Fruit fly (Drosophila melanogaster) whole organism, embryonic: ENCODE results near the gene Sytbeta.

Experiments
- Bdp1 ChIP-seq: fragments of 200-800 bp; sonication (Bioruptor generic); optimal IDR thresholded peaks from 3 replicates; lab custom pipeline; 2016; ENCODE audit warnings: missing biosample characterization, missing genetic modification characterization
- CG10543 ChIP-seq: fragments of 200-800 bp; sonication (Bioruptor generic); optimal IDR thresholded peaks from 3 replicates; lab custom pipeline; 2017; ENCODE audit warnings: missing biosample characterization, mild to moderate bottlenecking, missing genetic modification characterization, moderate library complexity
- CG10654 ChIP-seq: fragments of 200-800 bp; sonication (Bioruptor generic); optimal IDR thresholded peaks from 2 replicates; lab custom pipeline; 2016; ENCODE audit warnings: missing biosample characterization, missing genetic modification characterization
- CG11560 ChIP-seq: fragments of 200-800 bp; sonication (Bioruptor generic); IDR thresholded peaks from 3 replicates; pipeline ENCODE4 v1.3.6; 2022; ENCODE audit warnings: missing biosample characterization, missing genetic modification characterization
- CG11723 ChIP-seq: fragments of 200-800 bp; sonication (Bioruptor generic); optimal IDR thresholded peaks from 2 replicates; lab custom pipeline; 2017; ENCODE audit warnings: missing biosample characterization, mild to moderate bottlenecking, missing genetic modification characterization
- CG12391 ChIP-seq: fragments of 200-800 bp; sonication (Bioruptor generic); optimal IDR thresholded peaks from 3 replicates; lab custom pipeline; 2018; ENCODE audit warnings: missing biosample characterization, mild to moderate bottlenecking, missing genetic modification characterization, moderate library complexity
- CG13296 ChIP-seq: fragments of 200-800 bp; sonication (Bioruptor generic); optimal IDR thresholded peaks from 3 replicates; lab custom pipeline; 2018; ENCODE audit warnings: missing biosample characterization, mild to moderate bottlenecking, missing genetic modification characterization
- CG15011 ChIP-seq: fragments of 200-800 bp; sonication (Bioruptor generic); optimal IDR thresholded peaks from 3 replicates; lab custom pipeline; 2018; ENCODE audit warnings: missing biosample characterization, mild to moderate bottlenecking, missing genetic modification characterization
- CG15479 ChIP-seq: fragments of 200-800 bp; sonication (Bioruptor generic); optimal IDR thresholded peaks from 3 replicates; lab custom pipeline; 2019; ENCODE audit warnings: missing biosample characterization, mild to moderate bottlenecking, missing genetic modification characterization, moderate library complexity
- CG16779 ChIP-seq: fragments of 200-800 bp; sonication (Bioruptor generic); IDR thresholded peaks from 2 replicates; pipeline ENCODE4 v1.3.6; 2022; ENCODE audit warnings: missing biosample characterization, missing genetic modification characterization
- CG17328 ChIP-seq: fragments of 200-800 bp; sonication (Bioruptor generic); IDR thresholded peaks from 2 replicates; pipeline ENCODE4 v1.3.6; 2022; ENCODE audit warnings: missing biosample characterization, missing genetic modification characterization
- CG17568 ChIP-seq: fragments of 200-800 bp; sonication (Bioruptor generic); optimal IDR thresholded peaks from 2 replicates; lab custom pipeline; 2018; ENCODE audit warnings: missing biosample characterization, mild to moderate bottlenecking, missing genetic modification characterization, moderate library complexity
- CG18262 ChIP-seq: fragments of 200-800 bp; optimal IDR thresholded peaks from 3 replicates; lab custom pipeline; 2019; ENCODE audit warnings: missing biosample characterization, mild to moderate bottlenecking, missing genetic modification characterization, moderate library complexity
- CG18764 ChIP-seq: fragments of 200-800 bp; sonication (Bioruptor generic); optimal IDR thresholded peaks from 3 replicates; lab custom pipeline; 2016; ENCODE audit warnings: missing biosample characterization, missing genetic modification characterization
- CG2120 ChIP-seq: fragments of 200-800 bp; sonication (Bioruptor generic); optimal IDR thresholded peaks from 3 replicates; lab custom pipeline; 2016; ENCODE audit warnings: missing biosample characterization, missing genetic modification characterization
- CG7786 ChIP-seq: fragments of 200-800 bp; sonication (Bioruptor generic); optimal IDR thresholded peaks from 2 replicates; lab custom pipeline; 2016; ENCODE audit warnings: missing biosample characterization, missing genetic modification characterization
- CG8388 ChIP-seq: fragments of 200-800 bp; sonication (Bioruptor generic); optimal IDR thresholded peaks from 2 replicates; lab custom pipeline; 2019; ENCODE audit warnings: missing biosample characterization, mild to moderate bottlenecking, missing genetic modification characterization, moderate library complexity
- CG8765 ChIP-seq: fragments of 200-800 bp; sonication (Bioruptor generic); IDR thresholded peaks from 2 replicates; pipeline ENCODE4 v1.3.6; 2022; ENCODE audit warnings: missing biosample characterization, missing genetic modification characterization
- Doc2 ChIP-seq: fragments of 200-800 bp; sonication (Bioruptor generic); IDR thresholded peaks from 2 replicates; pipeline ENCODE4 v1.3.6; 2022; ENCODE audit warnings: missing biosample characterization, missing genetic modification characterization
- Dp ChIP-seq: fragments of 200-800 bp; sonication (Bioruptor generic); optimal IDR thresholded peaks from 2 replicates; lab custom pipeline; 2018; ENCODE audit warnings: missing biosample characterization, mild to moderate bottlenecking, missing genetic modification characterization, moderate library complexity
- HLH4C ChIP-seq: fragments of 200-800 bp; sonication (Bioruptor generic); IDR thresholded peaks from 3 replicates; pipeline ENCODE4 v1.3.6; 2022; ENCODE audit warnings: missing biosample characterization, missing genetic modification characterization; ENCODE audit not compliant: partially characterized antibody
- Hey ChIP-seq: fragments of 200-800 bp; sonication (Bioruptor generic); optimal IDR thresholded peaks from 3 replicates; lab custom pipeline; 2018; ENCODE audit warnings: missing biosample characterization, mild to moderate bottlenecking, missing genetic modification characterization
- MESR4 ChIP-seq: fragments of 200-800 bp; sonication (Bioruptor generic); optimal IDR thresholded peaks from 2 replicates; lab custom pipeline; 2018; ENCODE audit warnings: missing biosample characterization, mild to moderate bottlenecking, missing genetic modification characterization, moderate library complexity
- Mad ChIP-seq: fragments of 200-800 bp; sonication (Bioruptor generic); optimal IDR thresholded peaks from 2 replicates; lab custom pipeline; 2016; ENCODE audit warnings: missing biosample characterization, missing genetic modification characterization
- NC2β ChIP-seq: fragments of 200-800 bp; sonication (Bioruptor generic); optimal IDR thresholded peaks from 2 replicates; lab custom pipeline; 2016; ENCODE audit warnings: missing biosample characterization, missing genetic modification characterization
- Nf-YB ChIP-seq: fragments of 200-800 bp; sonication (Bioruptor generic); optimal IDR thresholded peaks from 3 replicates; lab custom pipeline; 2019; ENCODE audit warnings: missing biosample characterization, mild to moderate bottlenecking, missing genetic modification characterization, moderate library complexity
- Side ChIP-seq: fragments of 200-800 bp; sonication (Bioruptor generic); optimal IDR thresholded peaks from 2 replicates; lab custom pipeline; 2016; ENCODE audit warnings: missing biosample characterization, missing genetic modification characterization
- Sry-δ ChIP-seq: fragments of 200-800 bp; sonication (Bioruptor generic); optimal IDR thresholded peaks from 2 replicates; lab custom pipeline; 2016; ENCODE audit warnings: missing biosample characterization, missing genetic modification characterization
- Usf ChIP-seq: fragments of 200-800 bp; sonication (Bioruptor generic); optimal IDR thresholded peaks from 2 replicates; lab custom pipeline; 2017; ENCODE audit warnings: missing genotype, missing biosample characterization, missing genetic modification characterization
- Xrp1 ChIP-seq: fragments of 200-800 bp; sonication (Bioruptor generic); IDR thresholded peaks from 2 replicates; pipeline ENCODE4 v1.3.6; 2022; ENCODE audit warnings: missing biosample characterization, missing genetic modification characterization
- YL-1 ChIP-seq: fragments of 200-800 bp; sonication (Bioruptor generic); optimal IDR thresholded peaks from 3 replicates; lab custom pipeline; 2017; ENCODE audit warnings: missing biosample characterization, mild to moderate bottlenecking, missing genetic modification characterization
- ato ChIP-seq: fragments of 200-800 bp; sonication (Bioruptor generic); IDR thresholded peaks from 2 replicates; pipeline ENCODE4 v1.3.6; 2022; ENCODE audit warnings: missing biosample characterization, missing genetic modification characterization; ENCODE audit not compliant: partially characterized antibody
- caup ChIP-seq: fragments of 200-800 bp; sonication (Bioruptor generic); optimal IDR thresholded peaks from 3 replicates; lab custom pipeline; 2017; ENCODE audit warnings: missing biosample characterization, mild to moderate bottlenecking, missing genetic modification characterization, moderate library complexity; ENCODE audit not compliant: severe bottlenecking
- cg ChIP-seq: fragments of 200-800 bp; sonication (Bioruptor generic); optimal IDR thresholded peaks from 3 replicates; lab custom pipeline; 2019; ENCODE audit warnings: missing biosample characterization, mild to moderate bottlenecking, missing genetic modification characterization, moderate library complexity
- da ChIP-seq: fragments of 200-800 bp; sonication (Bioruptor generic); optimal IDR thresholded peaks from 2 replicates; lab custom pipeline; 2016; ENCODE audit warnings: missing biosample characterization, missing genetic modification characterization
- danr ChIP-seq: fragments of 200-800 bp; sonication (Bioruptor generic); IDR thresholded peaks from 2 replicates; pipeline ENCODE4 v1.3.6; 2022; ENCODE audit warnings: missing biosample characterization, missing genetic modification characterization
- eve ChIP-seq, 2 experiments: fragments of >200 bp; optimal IDR thresholded peaks; 2 replicates each; lab custom pipeline; 2017; ENCODE audit warnings: missing biosample characterization in 2 of 2, missing genetic modification characterization in 2 of 2
- ewg ChIP-seq: fragments of 200-800 bp; sonication (Bioruptor generic); optimal IDR thresholded peaks from 3 replicates; lab custom pipeline; 2017; ENCODE audit warnings: mild to moderate bottlenecking, missing biosample characterization, missing genetic modification reagents, missing genetic modification characterization
- gce ChIP-seq: fragments of 200-800 bp; sonication (Bioruptor generic); IDR thresholded peaks from 3 replicates; pipeline ENCODE4 v1.3.6; 2022; ENCODE audit warnings: missing biosample characterization, missing genetic modification characterization
- kni ChIP-seq: fragments of 200-800 bp; sonication (Bioruptor generic); optimal IDR thresholded peaks from 3 replicates; lab custom pipeline; 2017; ENCODE audit warnings: mild to moderate bottlenecking, missing biosample characterization, missing genetic modification reagents, missing genetic modification characterization
- oc ChIP-seq: fragments of 200-800 bp; sonication (Bioruptor generic); optimal IDR thresholded peaks from 2 replicates; lab custom pipeline; 2018; ENCODE audit warnings: missing biosample characterization, mild to moderate bottlenecking, missing genetic modification characterization, moderate library complexity
- phol ChIP-seq: fragments of 200-800 bp; sonication (Bioruptor generic); optimal IDR thresholded peaks from 3 replicates; lab custom pipeline; 2018; ENCODE audit warnings: missing biosample characterization, mild to moderate bottlenecking, missing genetic modification characterization, moderate library complexity
- pita ChIP-seq: fragments of 200-800 bp; sonication (Bioruptor generic); optimal IDR thresholded peaks from 2 replicates; lab custom pipeline; 2017; ENCODE audit warnings: missing biosample characterization, mild to moderate bottlenecking, missing genetic modification characterization
- sr ChIP-seq: fragments of 200-800 bp; sonication (Bioruptor generic); IDR thresholded peaks from 3 replicates; pipeline ENCODE4 v1.3.6; 2022; ENCODE audit warnings: missing biosample characterization, missing genetic modification characterization
- twi ChIP-seq: fragments of 200-800 bp; optimal IDR thresholded peaks from 2 replicates; lab custom pipeline; 2019; ENCODE audit warnings: missing biosample characterization, mild to moderate bottlenecking, missing genetic modification characterization, moderate library complexity
- tx ChIP-seq: fragments of 200-800 bp; sonication (Bioruptor generic); optimal IDR thresholded peaks from 2 replicates; lab custom pipeline; 2016; ENCODE audit warnings: missing biosample characterization, missing genetic modification characterization
- vvl ChIP-seq: fragments of 200-800 bp; sonication (Bioruptor generic); IDR thresholded peaks from 2 replicates; pipeline ENCODE4 v1.3.6; 2022; ENCODE audit warnings: missing biosample characterization, missing genetic modification characterization

The Sytbeta gene

DNA sequence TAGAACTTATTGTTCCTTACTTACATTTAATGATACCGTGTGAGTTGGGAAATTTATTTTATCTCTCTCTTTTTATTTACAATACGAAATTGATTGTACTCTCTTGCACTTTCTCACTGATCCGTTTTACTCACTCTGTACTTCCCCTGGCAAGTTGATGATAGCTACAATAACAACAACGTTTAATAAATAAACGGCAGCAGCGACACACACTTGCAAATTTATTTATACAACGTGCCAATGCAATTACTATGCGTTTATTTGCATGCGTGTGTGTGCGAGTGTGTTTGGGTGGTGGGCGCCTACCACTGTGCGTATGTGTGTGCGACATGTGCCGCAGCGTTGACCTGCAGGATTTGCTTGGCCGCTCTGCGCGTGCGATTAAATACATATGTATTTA, 34.8 kb upstream of the Sytbeta start:
- peak; percentile 28 for TF ChIP-seq CG15479 (GFP tag; lab: Kevin White, UChicago)
- TF ChIP-seq tx (GFP tag; lab: Kevin White, UChicago): no peak
- no peak for TF ChIP-seq Bdp1 (GFP tag; lab: Kevin White, UChicago)
- TF ChIP-seq Side (GFP tag; lab: Kevin White, UChicago): no peak
- peak; percentile 4 for TF ChIP-seq twi (tag; lab: Kevin White, UChicago)
- peak; percentile 1 for TF ChIP-seq cg (GFP tag; lab: Kevin White, UChicago)
- peak; percentile 24; the same call in 1 of the 2 replicates for TF ChIP-seq CG8765 (GFP tag; lab: Robert Waterston, UW)
- TF ChIP-seq phol (tag; lab: Kevin White, UChicago): no peak
- TF ChIP-seq Hey (tag; lab: Kevin White, UChicago): peak; percentile 4

DNA sequence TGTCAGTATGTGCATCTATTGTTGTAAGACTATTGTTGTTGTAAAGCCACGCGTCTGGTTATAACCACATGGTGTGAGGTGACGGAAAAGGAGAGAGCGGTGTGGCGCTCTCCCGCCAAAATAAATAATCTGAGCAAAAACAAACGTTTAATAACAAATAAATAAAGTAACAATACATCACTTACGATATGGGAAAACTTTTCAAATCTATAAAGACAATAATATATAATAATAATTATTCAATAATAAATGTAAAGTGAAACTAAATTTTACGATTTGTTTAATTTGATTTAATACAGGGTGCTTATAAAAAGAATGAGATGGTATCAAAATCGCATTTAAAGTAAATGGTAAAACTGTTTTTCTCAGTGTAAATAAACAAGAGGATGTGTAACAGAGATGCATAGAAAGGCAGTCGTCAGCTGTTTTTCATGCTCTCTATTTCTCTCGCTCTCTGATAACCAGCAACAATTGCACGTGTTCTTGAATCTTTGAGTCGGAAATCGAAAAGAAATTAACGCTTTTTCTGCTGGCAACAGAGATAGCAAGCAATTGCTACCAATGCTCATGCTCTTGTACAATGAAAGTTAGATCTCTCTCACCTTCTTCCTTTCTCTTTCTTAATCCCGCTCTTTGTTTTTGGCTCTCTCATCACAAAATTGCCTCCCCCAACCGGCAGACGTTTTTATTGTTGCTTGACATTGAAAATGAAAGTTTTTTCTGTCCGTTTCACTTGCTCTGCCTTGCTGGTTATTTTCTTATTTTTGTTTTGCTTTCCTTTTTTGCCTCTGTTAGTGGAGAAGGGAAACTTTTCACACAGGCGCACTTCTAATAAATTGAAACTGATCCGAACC, 34.1 kb upstream of the Sytbeta start:
- TF ChIP-seq danr (GFP tag; lab: Robert Waterston, UW) (no peak; the same call in 1 of the 2 replicates), ewg (GFP tag; lab: Kevin White, UChicago) (peak; percentile 55), kni (peak; percentile 91), NC2β (no peak), Doc2 (no peak), eve (GFP tag; optimal IDR thresholded peaks at IDR 0.05; lab: Kevin White, UChicago) (no peak), YL-1 (GFP tag; lab: Kevin White, UChicago) (no peak), Usf (peak; percentile 10), Dp (GFP tag; lab: Kevin White, UChicago) (no peak), CG18262 (tag; lab: Kevin White, UChicago) (peak; percentile 97), CG10654 (peak; percentile 81), Nf-YB (GFP tag; lab: Kevin White, UChicago) (peak; percentile 76), vvl (GFP tag; lab: Robert Waterston, UW) (peak; percentile 97), Xrp1 (GFP tag; lab: Robert Waterston, UW) (peak; percentile 94), CG13296 (GFP tag; lab: Kevin White, UChicago) (peak; percentile 95), HLH4C (GFP tag; lab: Robert Waterston, UW) (no peak), CG2120 (GFP tag; lab: Kevin White, UChicago) (peak; percentile 40), CG7786 (no peak), pita (GFP tag; lab: Kevin White, UChicago) (no peak), CG8388 (peak; percentile 95), sr (GFP tag; lab: Robert Waterston, UW) (peak; percentile 56; the same call in 2 of the 3 replicates), CG11723 (GFP tag; lab: Kevin White, UChicago) (peak; percentile 63), oc (peak; percentile 72), CG11560 (no peak), CG16779 (GFP tag; lab: Robert Waterston, UW) (no peak), Sry-δ (GFP tag; lab: Kevin White, UChicago) (no peak), CG17328 (GFP tag; lab: Robert Waterston, UW) (peak; percentile 86), CG17568 (GFP tag; lab: Kevin White, UChicago) (peak; percentile 67), ato (GFP tag; lab: Robert Waterston, UW) (no peak), da (GFP tag; lab: Kevin White, UChicago) (no peak), CG15011 (GFP tag; lab: Kevin White, UChicago) (peak; percentile 69), CG18764 (GFP tag; lab: Kevin White, UChicago) (peak; percentile 87), Mad (no peak), CG12391 (tag; lab: Kevin White, UChicago) (peak; percentile 91), CG10543 (GFP tag; lab: Kevin White, UChicago) (peak; percentile 82), caup (GFP tag; lab: Kevin White, UChicago) (peak; percentile 84), MESR4 (GFP tag; lab: Kevin White, UChicago) (no peak), gce (GFP tag; lab: Robert Waterston, UW) (peak; percentile 91; the same call in 2 of the 3 replicates)
